Fruit fly (Drosophila melanogaster) whole organism, prepupa: ENCODE results near the gene UQCR-Q.

Source experiments
- CG10669 ChIP-seq: fragments of 200-800 bp; sonication (Bioruptor generic); optimal IDR thresholded peaks from 3 replicates; lab custom pipeline; 2018; ENCODE audit warnings: missing biosample characterization, mild to moderate bottlenecking, missing genetic modification characterization, moderate library complexity
- CG6808 ChIP-seq: fragments of 200-800 bp; sonication (Bioruptor generic); optimal IDR thresholded peaks from 3 replicates; lab custom pipeline; 2017; ENCODE audit warnings: missing biosample characterization, missing genetic modification characterization, mild to moderate bottlenecking, moderate library complexity, missing genetic modification reagents
- acj6 ChIP-seq: fragments of 200-800 bp; sonication (Bioruptor generic); optimal IDR thresholded peaks from 3 replicates; lab custom pipeline; 2016; ENCODE audit warnings: missing biosample characterization, missing genetic modification characterization
- fkh ChIP-seq: fragments of 200-800 bp; sonication (Bioruptor generic); optimal IDR thresholded peaks from 3 replicates; lab custom pipeline; 2017; ENCODE audit warnings: missing biosample characterization, mild to moderate bottlenecking, missing genetic modification characterization, moderate library complexity
- net ChIP-seq: fragments of 200-800 bp; sonication (Bioruptor generic); optimal IDR thresholded peaks from 3 replicates; lab custom pipeline; 2016; ENCODE audit warnings: missing biosample characterization, missing genetic modification characterization

DNA sequence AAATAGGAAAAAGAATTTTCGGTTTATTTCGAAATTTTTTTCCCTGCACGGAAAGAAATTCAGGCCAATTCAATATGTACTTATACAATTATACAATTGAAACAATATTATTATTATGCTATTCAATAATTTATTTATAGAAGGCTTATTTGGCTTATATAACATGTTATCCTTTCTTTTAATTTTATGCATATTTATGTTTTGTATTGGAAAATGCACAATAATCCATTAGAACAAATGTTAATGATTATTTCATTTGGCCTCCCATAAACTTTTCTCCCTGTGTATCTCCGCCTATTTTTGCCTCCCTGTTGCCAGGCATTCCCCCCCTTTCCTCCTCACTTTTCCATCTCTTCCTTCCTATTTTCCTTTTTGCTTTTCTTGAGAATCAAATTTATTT lies 26.7 kb upstream of the UQCR-Q start:
- TF ChIP-seq CG10669, result no peak
- TF ChIP-seq net (GFP tag; lab: Kevin White, UChicago), result no peak
- TF ChIP-seq CG6808, result no peak
- TF ChIP-seq acj6 (GFP tag; lab: Kevin White, UChicago), result no peak
- TF ChIP-seq fkh, result no peak
